Worm (Caenorhabditis elegans) whole organism, young adult: Measurements from ENCODE around the gene clec-25.

Experiments
- D2030.7 ChIP-seq: fragments of 200-800 bp; sonication (Bioruptor generic); IDR thresholded peaks from 2 replicates; pipeline ENCODE4 v1.3.6; 2022; ENCODE audit warnings: missing genetic modification reagents, missing genetic modification characterization, missing compliant biosample characterization
- F10E7.11 ChIP-seq: sonication (generic microtip); optimal IDR thresholded peaks from 2 replicates; lab custom pipeline; 2017; ENCODE audit warnings: mild to moderate bottlenecking, missing genetic modification characterization, moderate library complexity, missing compliant biosample characterization
- F23B12.7 ChIP-seq: sonication (generic microtip); optimal IDR thresholded peaks from 2 replicates; lab custom pipeline; 2017; ENCODE audit warnings: missing genetic modification characterization, mild to moderate bottlenecking, missing compliant biosample characterization, antibody characterized with exemption, moderate library complexity; ENCODE audit not compliant: insufficient read depth
- F57A8.1 ChIP-seq: fragments of 200-800 bp; sonication (Bioruptor generic); optimal IDR thresholded peaks from 2 replicates; lab custom pipeline; 2018; ENCODE audit warnings: mild to moderate bottlenecking, missing genetic modification characterization, moderate library complexity, missing compliant biosample characterization
- F57C9.4 ChIP-seq: sonication (generic microtip); optimal IDR thresholded peaks from 2 replicates; lab custom pipeline; 2017; ENCODE audit warnings: mild to moderate bottlenecking, missing genetic modification characterization, missing compliant biosample characterization
- Y53G8AR.9 ChIP-seq: fragments of 200-800 bp; sonication (Bioruptor generic); conservative IDR thresholded peaks from 2 replicates; pipeline ENCODE4 v1.3.6; 2022; ENCODE audit warnings: missing genetic modification reagents, missing genetic modification characterization, missing compliant biosample characterization
- Y56A3A.18 ChIP-seq: fragments of 200-800 bp; sonication (Bioruptor generic); IDR thresholded peaks from 2 replicates; pipeline ENCODE4 v1.3.6; 2022; ENCODE audit warnings: missing genetic modification reagents, missing genetic modification characterization, missing compliant biosample characterization
- Y67H2A.10 ChIP-seq: fragments of 200-800 bp; sonication (Bioruptor generic); conservative IDR thresholded peaks from 2 replicates; pipeline ENCODE4 v1.3.6; 2022; ENCODE audit warnings: missing genetic modification reagents, missing genetic modification characterization, missing compliant biosample characterization
- Y79H2A.3 ChIP-seq: fragments of 200-800 bp; sonication (Bioruptor generic); conservative IDR thresholded peaks from 2 replicates; pipeline ENCODE4 v1.3.6; 2022; ENCODE audit warnings: missing genetic modification reagents, missing genetic modification characterization, missing compliant biosample characterization
- aptf-2 ChIP-seq: fragments of 200-800 bp; sonication (Bioruptor generic); conservative IDR thresholded peaks from 2 replicates; pipeline ENCODE4 v1.3.6; 2022; ENCODE audit warnings: missing genetic modification reagents, missing genetic modification characterization, missing compliant biosample characterization
- athp-1 ChIP-seq: sonication (generic microtip); optimal IDR thresholded peaks from 2 replicates; lab custom pipeline; 2017; ENCODE audit warnings: mild to moderate bottlenecking, missing genetic modification characterization, missing compliant biosample characterization
- ccch-3 ChIP-seq: fragments of 200-800 bp; sonication (Bioruptor generic); optimal IDR thresholded peaks from 2 replicates; lab custom pipeline; 2018; ENCODE audit warnings: mild to moderate bottlenecking, missing genetic modification characterization, missing compliant biosample characterization
- chd-7 ChIP-seq: sonication (generic microtip); optimal IDR thresholded peaks from 2 replicates; lab custom pipeline; 2016; ENCODE audit warnings: mild to moderate bottlenecking, missing genetic modification characterization, moderate library complexity, missing compliant biosample characterization
- dox-1 ChIP-seq: fragments of 200-800 bp; sonication (Bioruptor generic); IDR thresholded peaks from 2 replicates; pipeline ENCODE4 v1.3.6; 2022; ENCODE audit warnings: missing genetic modification reagents, missing genetic modification characterization, missing compliant biosample characterization
- egl-44 ChIP-seq: fragments of 200-800 bp; sonication (Bioruptor generic); IDR thresholded peaks from 2 replicates; pipeline ENCODE4 v1.3.6; 2022; ENCODE audit warnings: missing genetic modification reagents, missing genetic modification characterization, missing compliant biosample characterization
- him-1 ChIP-seq: sonication (generic microtip); optimal IDR thresholded peaks from 2 replicates; lab custom pipeline; 2016; ENCODE audit warnings: missing genotype, missing genetic modification reagents, missing genetic modification characterization, missing compliant biosample characterization
- let-526 ChIP-seq: fragments of 200-800 bp; sonication (Bioruptor generic); IDR thresholded peaks from 2 replicates; pipeline ENCODE4 v1.3.6; 2022; ENCODE audit warnings: missing genetic modification reagents, missing genetic modification characterization, missing compliant biosample characterization
- lsl-1 ChIP-seq: fragments of 200-800 bp; sonication (Bioruptor generic); optimal IDR thresholded peaks from 2 replicates; lab custom pipeline; 2018; ENCODE audit warnings: mild to moderate bottlenecking, missing genetic modification characterization, moderate library complexity, missing compliant biosample characterization
- madf-6 ChIP-seq: fragments of 200-800 bp; sonication (Bioruptor generic); IDR thresholded peaks from 2 replicates; pipeline ENCODE4 v1.3.6; 2022; ENCODE audit warnings: missing genetic modification reagents, missing genetic modification characterization, missing compliant biosample characterization
- madf-8 ChIP-seq: fragments of 200-800 bp; sonication (Bioruptor generic); conservative IDR thresholded peaks from 2 replicates; pipeline ENCODE4 v1.3.6; 2022; ENCODE audit warnings: missing genetic modification reagents, missing genetic modification characterization, missing compliant biosample characterization
- nfya-1 ChIP-seq: sonication (generic microtip); optimal IDR thresholded peaks from 2 replicates; lab custom pipeline; 2017; ENCODE audit warnings: antibody characterized with exemption, missing compliant biosample characterization, missing genetic modification characterization, borderline replicate concordance; ENCODE audit not compliant: insufficient read depth
- nhr-120 ChIP-seq: fragments of 200-800 bp; sonication (Bioruptor generic); IDR thresholded peaks from 2 replicates; pipeline ENCODE4 v1.3.6; 2022; ENCODE audit warnings: missing genetic modification characterization, missing compliant biosample characterization
- nhr-90 ChIP-seq: sonication (generic microtip); optimal IDR thresholded peaks from 2 replicates; lab custom pipeline; 2016; ENCODE audit warnings: missing genotype, mild to moderate bottlenecking, missing genetic modification characterization, missing compliant biosample characterization
- pbrm-1 ChIP-seq: fragments of 200-800 bp; sonication (Bioruptor generic); IDR thresholded peaks from 2 replicates; pipeline ENCODE4 v1.3.6; 2022; ENCODE audit warnings: missing genetic modification reagents, missing genetic modification characterization, missing compliant biosample characterization
- pha-4 ChIP-seq: fragments of 150-350 bp; sonication (generic microtip); optimal IDR thresholded peaks from 2 replicates; lab custom pipeline; 2014; ENCODE audit warnings: missing biosample characterization, missing genetic modification reagents, missing genetic modification characterization
- rec-8 ChIP-seq, 2 experiments: sonication (generic microtip); optimal IDR thresholded peaks; 2 replicates each; lab custom pipeline; 2016; ENCODE audit warnings: mild to moderate bottlenecking in 2 of 2, missing genetic modification characterization in 2 of 2, missing genetic modification reagents in 2 of 2, missing genotype in 2 of 2, missing biosample characterization in 1 of 2, missing compliant biosample characterization in 1 of 2, moderate library complexity in 1 of 2
- rpc-1 ChIP-seq, 2 experiments: fragments of 150-350 bp in 1 of 2; sonication (generic microtip) in 1 of 2; optimal IDR thresholded peaks; 2 replicates each; lab custom pipeline; 2014 to 2018; ENCODE audit warnings: missing biosample characterization in 1 of 2, missing genetic modification characterization in 1 of 2, missing genetic modification reagents in 1 of 2, missing genotype in 1 of 2
- sea-2 ChIP-seq: fragments of 200-800 bp; sonication (Bioruptor generic); IDR thresholded peaks from 2 replicates; pipeline ENCODE4 v1.3.6; 2022; ENCODE audit warnings: missing genetic modification characterization, missing compliant biosample characterization
- snpc-1.1 ChIP-seq: sonication (generic microtip); optimal IDR thresholded peaks from 2 replicates; lab custom pipeline; 2017; ENCODE audit warnings: missing genetic modification characterization, mild to moderate bottlenecking, missing compliant biosample characterization, antibody characterized with exemption, moderate library complexity, missing genotype, missing genetic modification reagents; ENCODE audit not compliant: insufficient read depth
- snpc-3.4 ChIP-seq: sonication (generic microtip); optimal IDR thresholded peaks from 2 replicates; lab custom pipeline; 2017; ENCODE audit warnings: missing genetic modification characterization, mild to moderate bottlenecking, missing compliant biosample characterization, antibody characterized with exemption, moderate library complexity, missing genotype, missing genetic modification reagents
- unc-130 ChIP-seq: sonication (generic microtip); optimal IDR thresholded peaks from 2 replicates; lab custom pipeline; 2016; ENCODE audit warnings: missing genetic modification reagents, missing genetic modification characterization, missing compliant biosample characterization
- ztf-18 ChIP-seq: sonication (generic microtip); optimal IDR thresholded peaks from 2 replicates; lab custom pipeline; 2016; ENCODE audit warnings: missing genotype, mild to moderate bottlenecking, missing genetic modification characterization, missing compliant biosample characterization
- ztf-25 ChIP-seq: fragments of 200-800 bp; sonication (Bioruptor generic); IDR thresholded peaks from 2 replicates; pipeline ENCODE4 v1.3.6; 2022; ENCODE audit warnings: missing genetic modification reagents, missing genetic modification characterization, missing compliant biosample characterization
- ztf-26 ChIP-seq: sonication (generic microtip); optimal IDR thresholded peaks from 2 replicates; lab custom pipeline; 2017; ENCODE audit warnings: missing genetic modification characterization, missing compliant biosample characterization
- ztf-28 ChIP-seq: fragments of 200-800 bp; sonication (Bioruptor generic); IDR thresholded peaks from 2 replicates; pipeline ENCODE4 v1.3.6; 2022; ENCODE audit warnings: missing genetic modification reagents, missing genetic modification characterization, missing compliant biosample characterization

The clec-25 gene

ce11 chrV:16880054-16880453 is 37.0 kb downstream of the clec-25 start, which contains the start of gene F09C6.3 (continued):
- TF ChIP-seq Y79H2A.3 (GFP tag; lab: Robert Waterston, UW) (no peak), ztf-28 (GFP tag; lab: Robert Waterston, UW) (no peak), snpc-1.1 (no peak), sea-2 (GFP tag; lab: Robert Waterston, UW) (no peak), ccch-3 (GFP tag; lab: Kevin White, UChicago) (no peak), aptf-2 (GFP tag; lab: Robert Waterston, UW) (no peak)

DNA sequence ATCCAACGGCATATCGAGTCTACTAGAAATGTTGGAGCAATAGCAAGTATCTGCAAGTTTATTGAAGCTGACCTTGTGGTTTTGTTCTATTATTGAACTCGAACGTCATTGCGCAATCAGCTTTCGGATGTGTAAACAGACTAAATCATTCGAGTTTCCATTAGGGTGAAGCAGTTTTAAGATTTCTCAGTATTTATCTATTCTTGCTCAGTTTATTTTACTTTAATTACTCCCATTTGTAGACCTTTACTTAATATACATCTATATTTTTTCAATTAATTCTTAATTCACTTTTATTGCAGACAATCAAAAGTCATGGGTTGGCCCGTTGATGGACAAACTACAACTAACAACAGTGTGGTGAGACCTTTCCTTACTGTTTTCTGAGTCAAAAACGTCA is 37.6 kb downstream of the clec-25 start, which contains the start of gene F09C6.14:
Gene F09C6.14 (plus strand): TSS at position 301 of the 400 bp plus-strand sequence.
- TF ChIP-seq rec-8 (tag; optimal IDR thresholded peaks at IDR 0.05; lab: Kevin White, UChicago): no peak
- no peak for TF ChIP-seq pha-4 (tag; lab: Kevin White, UChicago)
- no peak for TF ChIP-seq F23B12.7
- no peak for TF ChIP-seq let-526
- no peak for TF ChIP-seq F57C9.4 (tag; lab: Kevin White, UChicago)
- no peak for TF ChIP-seq F57A8.1 (GFP tag; lab: Kevin White, UChicago)
- no peak for TF ChIP-seq ztf-18 (tag; lab: Kevin White, UChicago)
- TF ChIP-seq snpc-3.4: no peak
- TF ChIP-seq madf-8 (GFP tag; lab: Robert Waterston, UW): no peak
- no peak for TF ChIP-seq ztf-25
- no peak for TF ChIP-seq madf-6 (GFP tag; lab: Robert Waterston, UW)
- no peak for TF ChIP-seq athp-1 (tag; lab: Kevin White, UChicago)
- TF ChIP-seq him-1 (tag; lab: Kevin White, UChicago): no peak
- no peak for TF ChIP-seq pbrm-1 (GFP tag; lab: Robert Waterston, UW)
- no peak for TF ChIP-seq dox-1
- no peak for TF ChIP-seq Y56A3A.18
- TF ChIP-seq rpc-1 (optimal IDR thresholded peaks at IDR 0.05; lab: Kevin White, UChicago): no peak
- no peak for TF ChIP-seq rpc-1 (tag; optimal IDR thresholded peaks at IDR 0.05; lab: Kevin White, UChicago)
- TF ChIP-seq D2030.7 (GFP tag; lab: Robert Waterston, UW): no peak
- no peak for TF ChIP-seq ccch-3 (GFP tag; lab: Kevin White, UChicago)

ce11 chrV:16882260-16882918 is 39.3 kb downstream of the clec-25 start, which contains the start of the genes F09C6.11 and F09C6.12:
F09C6.11 (minus strand) TSS chrV:16882310.
F09C6.12 (plus strand) TSS chrV:16882868.
- TF ChIP-seq ztf-26 (tag; lab: Kevin White, UChicago) (no peak), chd-7 (tag; lab: Kevin White, UChicago) (no peak), unc-130 (GFP tag; lab: Kevin White, UChicago) (no peak), egl-44 (GFP tag; lab: Robert Waterston, UW) (no peak), madf-6 (GFP tag; lab: Robert Waterston, UW) (no peak), nfya-1 (no peak), nhr-90 (tag; lab: Kevin White, UChicago) (no peak), ztf-28 (GFP tag; lab: Robert Waterston, UW) (no peak), F10E7.11 (no peak)

- TF ChIP-seq egl-44 (GFP tag; lab: Robert Waterston, UW): no peak
- TF ChIP-seq rec-8 (tag; optimal IDR thresholded peaks at IDR 0.05; lab: Kevin White, UChicago): no peak
- no peak for TF ChIP-seq Y53G8AR.9
- no peak for TF ChIP-seq Y56A3A.18
- no peak for TF ChIP-seq Y67H2A.10 (GFP tag; lab: Robert Waterston, UW)
- no peak for TF ChIP-seq nhr-120 (GFP tag; lab: Robert Waterston, UW)
- no peak for TF ChIP-seq madf-8 (GFP tag; lab: Robert Waterston, UW)
- TF ChIP-seq lsl-1 (GFP tag; lab: Kevin White, UChicago): no peak
- no peak for TF ChIP-seq F57A8.1 (GFP tag; lab: Kevin White, UChicago)
- TF ChIP-seq aptf-2 (GFP tag; lab: Robert Waterston, UW): no peak
Measured at ce11 chrV:16884744-16885143, 41.7 kb downstream of the clec-25 start, which contains the start of gene F09C6.13. F09C6.13 (plus strand) TSS chrV:16885044.
